Fruit fly (Drosophila melanogaster) whole organism, prepupa: ENCODE measurements around the gene Rbm13.

Experiments
- Blimp-1 ChIP-seq: fragments of 200-800 bp; sonication (Bioruptor generic); optimal IDR thresholded peaks from 3 replicates; lab custom pipeline; 2017; ENCODE audit warnings: missing biosample characterization, missing genetic modification characterization, mild to moderate bottlenecking, moderate library complexity, missing genetic modification reagents
- CG10631 ChIP-seq: fragments of 200-800 bp; sonication (Bioruptor generic); optimal IDR thresholded peaks from 2 replicates; lab custom pipeline; 2016; ENCODE audit warnings: missing biosample characterization, missing genetic modification characterization
- CG10669 ChIP-seq: fragments of 200-800 bp; sonication (Bioruptor generic); optimal IDR thresholded peaks from 3 replicates; lab custom pipeline; 2018; ENCODE audit warnings: missing biosample characterization, mild to moderate bottlenecking, missing genetic modification characterization, moderate library complexity
- CG11762 ChIP-seq: fragments of 200-800 bp; sonication (Bioruptor generic); optimal IDR thresholded peaks from 3 replicates; lab custom pipeline; 2016; ENCODE audit warnings: missing biosample characterization, missing genetic modification characterization; ENCODE audit not compliant: insufficient read depth
- CG11902 ChIP-seq: fragments of 200-800 bp; sonication (Bioruptor generic); optimal IDR thresholded peaks from 3 replicates; lab custom pipeline; 2016; ENCODE audit warnings: missing biosample characterization, missing genetic modification characterization
- CG15336 ChIP-seq: fragments of 200-800 bp; sonication (Bioruptor generic); IDR thresholded peaks from 2 replicates; pipeline ENCODE4 v1.3.6; 2022; ENCODE audit warnings: missing biosample characterization, missing genetic modification characterization
- CG16779 ChIP-seq: fragments of 200-800 bp; sonication (Bioruptor generic); optimal IDR thresholded peaks from 3 replicates; lab custom pipeline; 2017; ENCODE audit warnings: missing biosample characterization, mild to moderate bottlenecking, missing genetic modification characterization
- CG3032 ChIP-seq: fragments of 200-800 bp; optimal IDR thresholded peaks from 2 replicates; lab custom pipeline; 2019; ENCODE audit warnings: missing biosample characterization, mild to moderate bottlenecking, missing genetic modification characterization, moderate library complexity
- CG31627 ChIP-seq: fragments of 200-800 bp; sonication (Bioruptor generic); optimal IDR thresholded peaks from 3 replicates; lab custom pipeline; 2016; ENCODE audit warnings: missing biosample characterization, missing genetic modification characterization
- CG34406 ChIP-seq: fragments of 200-800 bp; sonication (Bioruptor generic); optimal IDR thresholded peaks from 3 replicates; lab custom pipeline; 2016; ENCODE audit warnings: missing biosample characterization, missing genetic modification characterization
- CG4318 ChIP-seq: fragments of 200-800 bp; sonication (Bioruptor generic); optimal IDR thresholded peaks from 3 replicates; lab custom pipeline; 2017; ENCODE audit warnings: missing biosample characterization, mild to moderate bottlenecking, missing genetic modification characterization
- CG6163 ChIP-seq: fragments of 200-800 bp; sonication (Bioruptor generic); IDR thresholded peaks from 3 replicates; pipeline ENCODE4 v1.3.6; 2022; ENCODE audit warnings: missing biosample characterization, missing genetic modification characterization
- CG6276 ChIP-seq: fragments of 200-800 bp; sonication (Bioruptor generic); optimal IDR thresholded peaks from 2 replicates; lab custom pipeline; 2017; ENCODE audit warnings: missing biosample characterization, mild to moderate bottlenecking, missing genetic modification characterization
- CG6792 ChIP-seq: fragments of 200-800 bp; sonication (Bioruptor generic); optimal IDR thresholded peaks from 3 replicates; lab custom pipeline; 2016; ENCODE audit warnings: missing biosample characterization, missing genetic modification characterization
- CG6808 ChIP-seq: fragments of 200-800 bp; sonication (Bioruptor generic); optimal IDR thresholded peaks from 3 replicates; lab custom pipeline; 2017; ENCODE audit warnings: missing biosample characterization, missing genetic modification characterization, mild to moderate bottlenecking, moderate library complexity, missing genetic modification reagents
- CG6854 ChIP-seq: fragments of 200-800 bp; sonication (Bioruptor generic); optimal IDR thresholded peaks from 2 replicates; lab custom pipeline; 2017; ENCODE audit warnings: missing biosample characterization, mild to moderate bottlenecking, missing genetic modification characterization
- CG8119 ChIP-seq: fragments of 200-800 bp; sonication (Bioruptor generic); IDR thresholded peaks from 3 replicates; pipeline ENCODE4 v1.3.6; 2022; ENCODE audit warnings: missing biosample characterization, missing genetic modification characterization
- CG8319 ChIP-seq: fragments of 200-800 bp; sonication (Bioruptor generic); optimal IDR thresholded peaks from 3 replicates; lab custom pipeline; 2016; ENCODE audit warnings: missing biosample characterization, missing genetic modification characterization
- CG9139 ChIP-seq: fragments of 200-800 bp; sonication (Bioruptor generic); optimal IDR thresholded peaks from 3 replicates; lab custom pipeline; 2017; ENCODE audit warnings: missing biosample characterization, mild to moderate bottlenecking, missing genetic modification characterization
- Eip75B ChIP-seq: fragments of 200-800 bp; sonication (Bioruptor generic); optimal IDR thresholded peaks from 3 replicates; lab custom pipeline; 2016; ENCODE audit warnings: missing biosample characterization, missing genetic modification characterization
- Eip78C ChIP-seq: fragments of 200-800 bp; sonication (Bioruptor generic); peaks from one replicate; lab custom pipeline; 2016; ENCODE audit warnings: missing biosample characterization, missing genetic modification characterization
- Eip93F ChIP-seq: fragments of 200-800 bp; sonication (Bioruptor generic); optimal IDR thresholded peaks from 2 replicates; lab custom pipeline; 2016; ENCODE audit warnings: missing biosample characterization, mild to moderate bottlenecking, missing genetic modification characterization
- Ets21C ChIP-seq: fragments of 200-800 bp; sonication (Bioruptor generic); optimal IDR thresholded peaks from 3 replicates; lab custom pipeline; 2016; ENCODE audit warnings: missing biosample characterization, missing genetic modification characterization
- Hr39 ChIP-seq: fragments of 200-800 bp; sonication (Bioruptor generic); optimal IDR thresholded peaks from 2 replicates; lab custom pipeline; 2016; ENCODE audit warnings: missing biosample characterization, missing genetic modification characterization
- Hr4 ChIP-seq: fragments of 200-800 bp; sonication (Bioruptor generic); optimal IDR thresholded peaks from 3 replicates; lab custom pipeline; 2016; ENCODE audit warnings: missing biosample characterization, missing genetic modification characterization
- Lpt ChIP-seq: fragments of 200-800 bp; sonication (Bioruptor generic); optimal IDR thresholded peaks from 3 replicates; lab custom pipeline; 2016; ENCODE audit warnings: missing biosample characterization, missing genetic modification characterization
- Met ChIP-seq: fragments of 200-800 bp; sonication (Bioruptor generic); optimal IDR thresholded peaks from 3 replicates; lab custom pipeline; 2016; ENCODE audit warnings: missing biosample characterization, missing genetic modification characterization
- OdsH ChIP-seq: fragments of 200-800 bp; sonication (Bioruptor generic); optimal IDR thresholded peaks from 3 replicates; lab custom pipeline; 2016; ENCODE audit warnings: missing biosample characterization, missing genetic modification characterization
- Smox ChIP-seq: fragments of 200-800 bp; sonication (Bioruptor generic); optimal IDR thresholded peaks from 3 replicates; lab custom pipeline; 2016; ENCODE audit warnings: missing biosample characterization, missing genetic modification characterization
- Sox102F ChIP-seq: fragments of 200-800 bp; sonication (Bioruptor generic); optimal IDR thresholded peaks from 2 replicates; lab custom pipeline; 2016; ENCODE audit warnings: missing biosample characterization, mild to moderate bottlenecking, missing genetic modification characterization
- Sox15 ChIP-seq: fragments of 200-800 bp; sonication (Bioruptor generic); optimal IDR thresholded peaks from 3 replicates; lab custom pipeline; 2016; ENCODE audit warnings: missing biosample characterization, missing genetic modification characterization
- acj6 ChIP-seq: fragments of 200-800 bp; sonication (Bioruptor generic); optimal IDR thresholded peaks from 3 replicates; lab custom pipeline; 2016; ENCODE audit warnings: missing biosample characterization, missing genetic modification characterization
- cyc ChIP-seq: fragments of 200-800 bp; sonication (Bioruptor generic); optimal IDR thresholded peaks from 3 replicates; lab custom pipeline; 2016; ENCODE audit warnings: missing biosample characterization, missing genetic modification characterization
- dac ChIP-seq: fragments of 200-800 bp; sonication (Bioruptor generic); optimal IDR thresholded peaks from 2 replicates; lab custom pipeline; 2017; ENCODE audit warnings: missing biosample characterization, mild to moderate bottlenecking, missing genetic modification characterization
- dsx ChIP-seq: fragments of 200-800 bp; optimal IDR thresholded peaks from 3 replicates; lab custom pipeline; 2019; ENCODE audit warnings: missing biosample characterization, mild to moderate bottlenecking, missing genetic modification characterization, moderate library complexity; ENCODE audit not compliant: poor library complexity, severe bottlenecking
- eg ChIP-seq: fragments of 200-800 bp; sonication (Bioruptor generic); IDR thresholded peaks from 3 replicates; pipeline ENCODE4 v1.3.6; 2022; ENCODE audit warnings: missing biosample characterization, missing genetic modification characterization
- esn ChIP-seq: fragments of 200-800 bp; sonication (Bioruptor generic); optimal IDR thresholded peaks from 2 replicates; lab custom pipeline; 2016; ENCODE audit warnings: missing biosample characterization, mild to moderate bottlenecking, missing genetic modification characterization, moderate library complexity
- fd59A ChIP-seq: fragments of 200-800 bp; sonication (Bioruptor generic); optimal IDR thresholded peaks from 2 replicates; lab custom pipeline; 2017; ENCODE audit warnings: missing biosample characterization, mild to moderate bottlenecking, missing genetic modification characterization, missing genetic modification reagents
- fkh ChIP-seq: fragments of 200-800 bp; sonication (Bioruptor generic); optimal IDR thresholded peaks from 3 replicates; lab custom pipeline; 2017; ENCODE audit warnings: missing biosample characterization, mild to moderate bottlenecking, missing genetic modification characterization, moderate library complexity
- lz ChIP-seq: fragments of 200-800 bp; sonication (Bioruptor generic); optimal IDR thresholded peaks from 3 replicates; lab custom pipeline; 2016; ENCODE audit warnings: missing biosample characterization, missing genetic modification characterization
- net ChIP-seq: fragments of 200-800 bp; sonication (Bioruptor generic); optimal IDR thresholded peaks from 3 replicates; lab custom pipeline; 2016; ENCODE audit warnings: missing biosample characterization, missing genetic modification characterization
- pdm3 ChIP-seq: fragments of 200-800 bp; sonication (Bioruptor generic); optimal IDR thresholded peaks from 3 replicates; lab custom pipeline; 2016; ENCODE audit warnings: missing biosample characterization, missing genetic modification characterization
- salr ChIP-seq, 2 experiments: fragments of 200-800 bp; sonication (Bioruptor generic); optimal IDR thresholded peaks; 3 replicates each; lab custom pipeline; 2016 to 2018; ENCODE audit warnings: missing biosample characterization in 2 of 2, missing genetic modification characterization in 2 of 2, mild to moderate bottlenecking in 1 of 2
- ss ChIP-seq, 2 experiments: fragments of 200-800 bp; sonication (Bioruptor generic); optimal IDR thresholded peaks; 2 replicates in 1 of 2; 3 replicates in 1 of 2; lab custom pipeline; 2017 to 2018; ENCODE audit warnings: mild to moderate bottlenecking in 2 of 2, missing biosample characterization in 2 of 2, missing genetic modification characterization in 2 of 2, moderate library complexity in 1 of 2
- topi ChIP-seq: fragments of 200-800 bp; sonication (Bioruptor generic); optimal IDR thresholded peaks from 3 replicates; lab custom pipeline; 2016; ENCODE audit warnings: missing biosample characterization, missing genetic modification characterization

Gene Rbm13

dm6 chrX:8900094-8900493 is 1.4 kb upstream of the Rbm13 start, which contains the start of gene Uros1 (continued):
- no peak for TF ChIP-seq CG9139
- TF ChIP-seq CG4318 (GFP tag; lab: Kevin White, UChicago) = no peak
- TF ChIP-seq Hr4 = peak; percentile 53
- no peak for TF ChIP-seq CG16779
- no peak for TF ChIP-seq ss (GFP tag; optimal IDR thresholded peaks at IDR 0.05; lab: Kevin White, UChicago)
- TF ChIP-seq CG10669 (GFP tag; lab: Kevin White, UChicago) = no peak
- TF ChIP-seq Ets21C (GFP tag; lab: Kevin White, UChicago) = no peak
- no peak for TF ChIP-seq CG8119 (GFP tag; lab: Robert Waterston, UW)
- TF ChIP-seq CG6854 = no peak
- TF ChIP-seq pdm3 = peak; percentile 39
- TF ChIP-seq Hr39 = peak; percentile 13
- no peak for TF ChIP-seq CG8319
- TF ChIP-seq net = no peak
- no peak for TF ChIP-seq Eip75B (GFP tag; lab: Kevin White, UChicago)
- TF ChIP-seq Blimp-1 (GFP tag; lab: Kevin White, UChicago) = no peak
- TF ChIP-seq OdsH (GFP tag; lab: Kevin White, UChicago) = no peak
- peak; percentile 36 for TF ChIP-seq Smox
- no peak for TF ChIP-seq CG15336 (GFP tag; lab: Robert Waterston, UW)
- TF ChIP-seq fd59A = no peak
- peak; percentile 20 for TF ChIP-seq CG10631

- TF ChIP-seq ss (GFP tag; optimal IDR thresholded peaks at IDR 0.05; lab: Kevin White, UChicago) (peak; percentile 25 to 35), CG6854 (no peak), Met (GFP tag; lab: Kevin White, UChicago) (no peak), Sox102F (GFP tag; lab: Kevin White, UChicago) (no peak), CG6276 (peak; percentile 18), esn (GFP tag; lab: Kevin White, UChicago) (peak; percentile 6), CG6808 (peak; percentile 16), dac (no peak), fkh (GFP tag; lab: Kevin White, UChicago) (peak; percentile 62), Blimp-1 (GFP tag; lab: Kevin White, UChicago) (no peak), salr (GFP tag; optimal IDR thresholded peaks at IDR 0.05; lab: Kevin White, UChicago) (no peak), Eip78C (peak; percentile 30), CG4318 (GFP tag; lab: Kevin White, UChicago) (no peak), Eip93F (GFP tag; lab: Kevin White, UChicago) (no peak), pdm3 (no peak), topi (peak; percentile 18), eg (GFP tag; lab: Robert Waterston, UW) (0 out of 3 replicates have a peak, but pooled peaks have one; percentile 27), Sox15 (GFP tag; lab: Kevin White, UChicago) (no peak)
These were observed 4.3 kb downstream of the Rbm13 start for dm6 chrX:8905545-8906455.

- TF ChIP-seq Met (GFP tag; lab: Kevin White, UChicago) = no peak
- peak; percentile 19 to 24 for TF ChIP-seq ss (GFP tag; optimal IDR thresholded peaks at IDR 0.05; lab: Kevin White, UChicago)
- peak; percentile 51; the same call in 2 of the 3 replicates for TF ChIP-seq CG6163 (GFP tag; lab: Robert Waterston, UW)
- peak; percentile 0 for TF ChIP-seq cyc (GFP tag; lab: Kevin White, UChicago)
- peak; percentile 20 for TF ChIP-seq lz (GFP tag; lab: Kevin White, UChicago)
- no peak for TF ChIP-seq CG3032 (tag; lab: Kevin White, UChicago)
- no peak for TF ChIP-seq Smox
- peak; percentile 13 for TF ChIP-seq Hr39
- TF ChIP-seq Hr4 = peak; percentile 2
- no peak for TF ChIP-seq CG34406 (GFP tag; lab: Kevin White, UChicago)
- TF ChIP-seq CG11902 (GFP tag; lab: Kevin White, UChicago) = no peak
- TF ChIP-seq dac = no peak
- TF ChIP-seq CG16779 = no peak
- TF ChIP-seq CG6792 (GFP tag; lab: Kevin White, UChicago) = no peak
- TF ChIP-seq CG4318 (GFP tag; lab: Kevin White, UChicago) = no peak
- TF ChIP-seq CG11762 (GFP tag; lab: Kevin White, UChicago) = no peak
- TF ChIP-seq dsx (GFP tag; lab: Kevin White, UChicago) = no peak
- TF ChIP-seq Eip78C = peak; percentile 53
- TF ChIP-seq pdm3 = peak; percentile 18
- no peak for TF ChIP-seq acj6
- TF ChIP-seq Lpt (GFP tag; lab: Kevin White, UChicago) = no peak
- TF ChIP-seq CG31627 (GFP tag; lab: Kevin White, UChicago) = peak; percentile 25
These were observed 5.5 kb downstream of the Rbm13 start, which contains the start of gene rdgA for dm6 chrX:8906805-8907546. Gene rdgA, plus strand, starts transcription at chrX:8907068.
